Fruit fly (Drosophila melanogaster) whole organism, prepupa: Measurements from ENCODE around the gene Cp110.

Experiments used
- CG11294 ChIP-seq: fragments of 200-800 bp; sonication (Bioruptor generic); IDR thresholded peaks from 2 replicates; pipeline ENCODE4 v1.3.6; 2022; ENCODE audit warnings: missing biosample characterization, missing genetic modification characterization
- CG16779 ChIP-seq: fragments of 200-800 bp; sonication (Bioruptor generic); optimal IDR thresholded peaks from 3 replicates; lab custom pipeline; 2017; ENCODE audit warnings: missing biosample characterization, mild to moderate bottlenecking, missing genetic modification characterization
- CG31627 ChIP-seq: fragments of 200-800 bp; sonication (Bioruptor generic); optimal IDR thresholded peaks from 3 replicates; lab custom pipeline; 2016; ENCODE audit warnings: missing biosample characterization, missing genetic modification characterization
- CG8119 ChIP-seq: fragments of 200-800 bp; sonication (Bioruptor generic); IDR thresholded peaks from 3 replicates; pipeline ENCODE4 v1.3.6; 2022; ENCODE audit warnings: missing biosample characterization, missing genetic modification characterization
- CG8632 ChIP-seq: fragments of 200-800 bp; sonication (Bioruptor generic); optimal IDR thresholded peaks from 3 replicates; lab custom pipeline; 2016; ENCODE audit warnings: missing biosample characterization, missing genetic modification characterization
- Eip75B ChIP-seq: fragments of 200-800 bp; sonication (Bioruptor generic); optimal IDR thresholded peaks from 3 replicates; lab custom pipeline; 2016; ENCODE audit warnings: missing biosample characterization, missing genetic modification characterization
- OdsH ChIP-seq: fragments of 200-800 bp; sonication (Bioruptor generic); optimal IDR thresholded peaks from 3 replicates; lab custom pipeline; 2016; ENCODE audit warnings: missing biosample characterization, missing genetic modification characterization
- svp ChIP-seq: fragments of 200-800 bp; sonication (Bioruptor generic); peaks from one replicate; lab custom pipeline; 2016; ENCODE audit warnings: missing biosample characterization, missing genetic modification characterization

dm6 chrX:22510776-22511175, 28.9 kb downstream of the Cp110 start:
- no peak for TF ChIP-seq CG8119 (GFP tag; lab: Robert Waterston, UW)
- TF ChIP-seq Eip75B, result no peak
- TF ChIP-seq CG11294 (GFP tag; lab: Robert Waterston, UW), result no peak
- TF ChIP-seq OdsH (GFP tag; lab: Kevin White, UChicago), result no peak
- TF ChIP-seq CG16779 (tag; lab: Kevin White, UChicago), result no peak
- no peak for TF ChIP-seq CG31627 (GFP tag; lab: Kevin White, UChicago)
- TF ChIP-seq svp, result no peak
- TF ChIP-seq CG8632 (GFP tag; lab: Kevin White, UChicago), result no peak
